Worm (Caenorhabditis elegans) whole organism, young adult: ENCODE results near the gene lips-11.

Experiments used
- Y79H2A.3 ChIP-seq: fragments of 200-800 bp; sonication (Bioruptor generic); conservative IDR thresholded peaks from 2 replicates; pipeline ENCODE4 v1.3.6; 2022; ENCODE audit warnings: missing genetic modification reagents, missing genetic modification characterization, missing compliant biosample characterization
- dpl-1 ChIP-seq: fragments of 150-350 bp; optimal IDR thresholded peaks from 2 replicates; lab custom pipeline; 2014; ENCODE audit warnings: missing biosample characterization, missing genetic modification reagents, missing genetic modification characterization
- efl-1 ChIP-seq: fragments of 150-350 bp; optimal IDR thresholded peaks from 2 replicates; lab custom pipeline; 2014; ENCODE audit warnings: missing biosample characterization, missing genetic modification reagents, missing genetic modification characterization
- zim-3 ChIP-seq: sonication (generic microtip); optimal IDR thresholded peaks from 2 replicates; lab custom pipeline; 2017; ENCODE audit warnings: mild to moderate bottlenecking, missing genetic modification characterization, moderate library complexity, missing compliant biosample characterization
- ztf-3 ChIP-seq: fragments of 200-800 bp; sonication (Bioruptor generic); optimal IDR thresholded peaks from 2 replicates; lab custom pipeline; 2018; ENCODE audit warnings: mild to moderate bottlenecking, missing genetic modification characterization, missing compliant biosample characterization

DNA sequence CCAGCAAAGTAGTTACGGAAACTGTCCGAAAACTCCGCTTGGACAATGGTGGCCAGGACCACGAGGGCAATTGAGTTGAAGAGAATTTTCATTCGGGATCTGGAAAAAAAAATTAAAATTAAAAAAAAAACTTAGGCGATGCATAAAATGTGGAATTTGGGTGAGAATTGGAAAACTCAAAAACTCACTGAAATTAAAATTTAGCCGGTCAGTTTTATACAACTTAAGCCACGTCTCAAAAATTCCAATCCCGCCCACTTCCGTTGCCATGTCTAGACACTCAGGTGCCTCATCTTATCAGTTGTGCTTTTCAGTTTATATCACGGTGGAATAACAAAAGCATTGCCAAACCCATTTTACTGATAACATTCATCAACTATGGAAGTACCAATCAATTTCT lies at the start of gene lips-11:
- no peak for TF ChIP-seq efl-1 (GFP tag; lab: Kevin White, UChicago)
- TF ChIP-seq dpl-1 (GFP tag; lab: Kevin White, UChicago), result no peak
- no peak for TF ChIP-seq Y79H2A.3
- TF ChIP-seq zim-3 (tag; lab: Kevin White, UChicago), result no peak
- no peak for TF ChIP-seq ztf-3 (GFP tag; lab: Kevin White, UChicago)
